Fruit fly (Drosophila melanogaster) whole organism, prepupa: ENCODE data around the gene Gr10a.

Source experiments
- Blimp-1 ChIP-seq: fragments of 200-800 bp; sonication (Bioruptor generic); optimal IDR thresholded peaks from 3 replicates; lab custom pipeline; 2017; ENCODE audit warnings: missing biosample characterization, missing genetic modification characterization, mild to moderate bottlenecking, moderate library complexity, missing genetic modification reagents
- CG10669 ChIP-seq: fragments of 200-800 bp; sonication (Bioruptor generic); optimal IDR thresholded peaks from 3 replicates; lab custom pipeline; 2018; ENCODE audit warnings: missing biosample characterization, mild to moderate bottlenecking, missing genetic modification characterization, moderate library complexity
- CG11762 ChIP-seq: fragments of 200-800 bp; sonication (Bioruptor generic); optimal IDR thresholded peaks from 3 replicates; lab custom pipeline; 2016; ENCODE audit warnings: missing biosample characterization, missing genetic modification characterization; ENCODE audit not compliant: insufficient read depth
- CG11902 ChIP-seq: fragments of 200-800 bp; sonication (Bioruptor generic); optimal IDR thresholded peaks from 3 replicates; lab custom pipeline; 2016; ENCODE audit warnings: missing biosample characterization, missing genetic modification characterization
- CG1621 ChIP-seq: fragments of 200-800 bp; sonication (Bioruptor generic); optimal IDR thresholded peaks from 3 replicates; lab custom pipeline; 2018; ENCODE audit warnings: missing biosample characterization, mild to moderate bottlenecking, missing genetic modification characterization
- CG3032 ChIP-seq: fragments of 200-800 bp; optimal IDR thresholded peaks from 2 replicates; lab custom pipeline; 2019; ENCODE audit warnings: missing biosample characterization, mild to moderate bottlenecking, missing genetic modification characterization, moderate library complexity
- CG4318 ChIP-seq: fragments of 200-800 bp; sonication (Bioruptor generic); optimal IDR thresholded peaks from 3 replicates; lab custom pipeline; 2017; ENCODE audit warnings: missing biosample characterization, mild to moderate bottlenecking, missing genetic modification characterization
- CG6163 ChIP-seq: fragments of 200-800 bp; sonication (Bioruptor generic); IDR thresholded peaks from 3 replicates; pipeline ENCODE4 v1.3.6; 2022; ENCODE audit warnings: missing biosample characterization, missing genetic modification characterization
- CG6276 ChIP-seq: fragments of 200-800 bp; sonication (Bioruptor generic); optimal IDR thresholded peaks from 2 replicates; lab custom pipeline; 2017; ENCODE audit warnings: missing biosample characterization, mild to moderate bottlenecking, missing genetic modification characterization
- CG6792 ChIP-seq: fragments of 200-800 bp; sonication (Bioruptor generic); optimal IDR thresholded peaks from 3 replicates; lab custom pipeline; 2016; ENCODE audit warnings: missing biosample characterization, missing genetic modification characterization
- CG6854 ChIP-seq: fragments of 200-800 bp; sonication (Bioruptor generic); optimal IDR thresholded peaks from 2 replicates; lab custom pipeline; 2017; ENCODE audit warnings: missing biosample characterization, mild to moderate bottlenecking, missing genetic modification characterization
- CG8119 ChIP-seq: fragments of 200-800 bp; sonication (Bioruptor generic); IDR thresholded peaks from 3 replicates; pipeline ENCODE4 v1.3.6; 2022; ENCODE audit warnings: missing biosample characterization, missing genetic modification characterization
- CG8319 ChIP-seq: fragments of 200-800 bp; sonication (Bioruptor generic); optimal IDR thresholded peaks from 3 replicates; lab custom pipeline; 2016; ENCODE audit warnings: missing biosample characterization, missing genetic modification characterization
- CG8632 ChIP-seq: fragments of 200-800 bp; sonication (Bioruptor generic); optimal IDR thresholded peaks from 3 replicates; lab custom pipeline; 2016; ENCODE audit warnings: missing biosample characterization, missing genetic modification characterization
- CG9139 ChIP-seq: fragments of 200-800 bp; sonication (Bioruptor generic); optimal IDR thresholded peaks from 3 replicates; lab custom pipeline; 2017; ENCODE audit warnings: missing biosample characterization, mild to moderate bottlenecking, missing genetic modification characterization
- Eip78C ChIP-seq: fragments of 200-800 bp; sonication (Bioruptor generic); peaks from one replicate; lab custom pipeline; 2016; ENCODE audit warnings: missing biosample characterization, missing genetic modification characterization
- Eip93F ChIP-seq: fragments of 200-800 bp; sonication (Bioruptor generic); optimal IDR thresholded peaks from 2 replicates; lab custom pipeline; 2016; ENCODE audit warnings: missing biosample characterization, mild to moderate bottlenecking, missing genetic modification characterization
- Ets21C ChIP-seq: fragments of 200-800 bp; sonication (Bioruptor generic); optimal IDR thresholded peaks from 3 replicates; lab custom pipeline; 2016; ENCODE audit warnings: missing biosample characterization, missing genetic modification characterization
- Gug ChIP-seq: fragments of 200-800 bp; sonication (Bioruptor generic); IDR thresholded peaks from 2 replicates; pipeline ENCODE4 v1.3.6; 2022; ENCODE audit warnings: missing biosample characterization, missing genetic modification characterization
- Hr38 ChIP-seq: sonication (Bioruptor generic); optimal IDR thresholded peaks from 2 replicates; lab custom pipeline; 2016; ENCODE audit warnings: missing biosample characterization, missing genetic modification characterization
- Hr39 ChIP-seq: fragments of 200-800 bp; sonication (Bioruptor generic); optimal IDR thresholded peaks from 2 replicates; lab custom pipeline; 2016; ENCODE audit warnings: missing biosample characterization, missing genetic modification characterization
- Hr4 ChIP-seq: fragments of 200-800 bp; sonication (Bioruptor generic); optimal IDR thresholded peaks from 3 replicates; lab custom pipeline; 2016; ENCODE audit warnings: missing biosample characterization, missing genetic modification characterization
- Lpt ChIP-seq: fragments of 200-800 bp; sonication (Bioruptor generic); optimal IDR thresholded peaks from 3 replicates; lab custom pipeline; 2016; ENCODE audit warnings: missing biosample characterization, missing genetic modification characterization
- Met ChIP-seq: fragments of 200-800 bp; sonication (Bioruptor generic); optimal IDR thresholded peaks from 3 replicates; lab custom pipeline; 2016; ENCODE audit warnings: missing biosample characterization, missing genetic modification characterization
- OdsH ChIP-seq: fragments of 200-800 bp; sonication (Bioruptor generic); optimal IDR thresholded peaks from 3 replicates; lab custom pipeline; 2016; ENCODE audit warnings: missing biosample characterization, missing genetic modification characterization
- Sox14 ChIP-seq: fragments of 200-800 bp; sonication (Bioruptor generic); optimal IDR thresholded peaks from 3 replicates; lab custom pipeline; 2016; ENCODE audit warnings: missing biosample characterization, missing genetic modification characterization
- Sox15 ChIP-seq: fragments of 200-800 bp; sonication (Bioruptor generic); optimal IDR thresholded peaks from 3 replicates; lab custom pipeline; 2016; ENCODE audit warnings: missing biosample characterization, missing genetic modification characterization
- achi ChIP-seq: fragments of 200-800 bp; sonication (Bioruptor generic); optimal IDR thresholded peaks from 3 replicates; lab custom pipeline; 2016; ENCODE audit warnings: missing biosample characterization, missing genetic modification characterization
- acj6 ChIP-seq: fragments of 200-800 bp; sonication (Bioruptor generic); optimal IDR thresholded peaks from 3 replicates; lab custom pipeline; 2016; ENCODE audit warnings: missing biosample characterization, missing genetic modification characterization
- cyc ChIP-seq: fragments of 200-800 bp; sonication (Bioruptor generic); optimal IDR thresholded peaks from 3 replicates; lab custom pipeline; 2016; ENCODE audit warnings: missing biosample characterization, missing genetic modification characterization
- dsx ChIP-seq: fragments of 200-800 bp; optimal IDR thresholded peaks from 3 replicates; lab custom pipeline; 2019; ENCODE audit warnings: missing biosample characterization, mild to moderate bottlenecking, missing genetic modification characterization, moderate library complexity; ENCODE audit not compliant: poor library complexity, severe bottlenecking
- eg ChIP-seq: fragments of 200-800 bp; sonication (Bioruptor generic); IDR thresholded peaks from 3 replicates; pipeline ENCODE4 v1.3.6; 2022; ENCODE audit warnings: missing biosample characterization, missing genetic modification characterization
- esn ChIP-seq: fragments of 200-800 bp; sonication (Bioruptor generic); optimal IDR thresholded peaks from 2 replicates; lab custom pipeline; 2016; ENCODE audit warnings: missing biosample characterization, mild to moderate bottlenecking, missing genetic modification characterization, moderate library complexity
- fd85E ChIP-seq: fragments of 200-800 bp; sonication (Bioruptor generic); optimal IDR thresholded peaks from 3 replicates; lab custom pipeline; 2016; ENCODE audit warnings: missing biosample characterization, missing genetic modification characterization
- fkh ChIP-seq: fragments of 200-800 bp; sonication (Bioruptor generic); optimal IDR thresholded peaks from 3 replicates; lab custom pipeline; 2017; ENCODE audit warnings: missing biosample characterization, mild to moderate bottlenecking, missing genetic modification characterization, moderate library complexity
- lz ChIP-seq: fragments of 200-800 bp; sonication (Bioruptor generic); optimal IDR thresholded peaks from 3 replicates; lab custom pipeline; 2016; ENCODE audit warnings: missing biosample characterization, missing genetic modification characterization
- net ChIP-seq: fragments of 200-800 bp; sonication (Bioruptor generic); optimal IDR thresholded peaks from 3 replicates; lab custom pipeline; 2016; ENCODE audit warnings: missing biosample characterization, missing genetic modification characterization
- pdm3 ChIP-seq: fragments of 200-800 bp; sonication (Bioruptor generic); optimal IDR thresholded peaks from 3 replicates; lab custom pipeline; 2016; ENCODE audit warnings: missing biosample characterization, missing genetic modification characterization
- salr ChIP-seq, 2 experiments: fragments of 200-800 bp; sonication (Bioruptor generic); optimal IDR thresholded peaks; 3 replicates each; lab custom pipeline; 2016 to 2018; ENCODE audit warnings: missing biosample characterization in 2 of 2, missing genetic modification characterization in 2 of 2, mild to moderate bottlenecking in 1 of 2
- spab ChIP-seq: fragments of 200-800 bp; sonication (Bioruptor generic); optimal IDR thresholded peaks from 2 replicates; lab custom pipeline; 2017; ENCODE audit warnings: missing biosample characterization, mild to moderate bottlenecking, missing genetic modification characterization, missing genetic modification reagents
- ss ChIP-seq, 2 experiments: fragments of 200-800 bp; sonication (Bioruptor generic); optimal IDR thresholded peaks; 2 replicates in 1 of 2; 3 replicates in 1 of 2; lab custom pipeline; 2017 to 2018; ENCODE audit warnings: mild to moderate bottlenecking in 2 of 2, missing biosample characterization in 2 of 2, missing genetic modification characterization in 2 of 2, moderate library complexity in 1 of 2
- svp ChIP-seq: fragments of 200-800 bp; sonication (Bioruptor generic); peaks from one replicate; lab custom pipeline; 2016; ENCODE audit warnings: missing biosample characterization, missing genetic modification characterization
- vri ChIP-seq: fragments of 200-800 bp; sonication (Bioruptor generic); optimal IDR thresholded peaks from 3 replicates; lab custom pipeline; 2016; ENCODE audit warnings: missing biosample characterization, mild to moderate bottlenecking, missing genetic modification characterization

The Gr10a gene

dm6 chrX:11390625-11391363, 26.4 kb downstream of the Gr10a start (continued):
- TF ChIP-seq Gug, result peak; percentile 87
- peak; percentile 22 for TF ChIP-seq Sox15 (GFP tag; lab: Kevin White, UChicago)
- TF ChIP-seq Hr39 (GFP tag; lab: Kevin White, UChicago), result peak; percentile 60
- no peak for TF ChIP-seq Blimp-1
- peak; percentile 50 for TF ChIP-seq esn
- peak; percentile 75 for TF ChIP-seq Hr4 (GFP tag; lab: Kevin White, UChicago)
- TF ChIP-seq salr (GFP tag; optimal IDR thresholded peaks at IDR 0.05; lab: Kevin White, UChicago), result peak in 1 of 2 experiments; percentile 59
- peak; percentile 2 for TF ChIP-seq CG11902 (GFP tag; lab: Kevin White, UChicago)
- peak; percentile 63 for TF ChIP-seq OdsH (GFP tag; lab: Kevin White, UChicago)

dm6 chrX:11389494-11390447, 27.5 kb downstream of the Gr10a start:
- TF ChIP-seq CG9139 (GFP tag; lab: Kevin White, UChicago) (no peak), Eip78C (GFP tag; lab: Kevin White, UChicago) (peak; percentile 16), svp (GFP tag; lab: Kevin White, UChicago) (peak; percentile 48), CG8319 (GFP tag; lab: Kevin White, UChicago) (no peak), Sox15 (GFP tag; lab: Kevin White, UChicago) (no peak), vri (GFP tag; lab: Kevin White, UChicago) (no peak), CG6854 (GFP tag; lab: Kevin White, UChicago) (peak; percentile 32), esn (no peak), fkh (GFP tag; lab: Kevin White, UChicago) (peak; percentile 76), CG6276 (GFP tag; lab: Kevin White, UChicago) (peak; percentile 36), Eip93F (GFP tag; lab: Kevin White, UChicago) (no peak), CG6163 (GFP tag; lab: Robert Waterston, UW) (peak; percentile 45; the same call in 1 of the 3 replicates), spab (GFP tag; lab: Kevin White, UChicago) (no peak), ss (GFP tag; optimal IDR thresholded peaks at IDR 0.05; lab: Kevin White, UChicago) (peak in 1 of 2 experiments; percentile 28), OdsH (GFP tag; lab: Kevin White, UChicago) (no peak), CG1621 (peak; percentile 9), CG6792 (GFP tag; lab: Kevin White, UChicago) (no peak), CG11762 (GFP tag; lab: Kevin White, UChicago) (no peak), CG11902 (GFP tag; lab: Kevin White, UChicago) (no peak), eg (GFP tag; lab: Robert Waterston, UW) (0 out of 3 replicates have a peak, but pooled peaks have one; percentile 7), pdm3 (no peak), Blimp-1 (no peak), Ets21C (GFP tag; lab: Kevin White, UChicago) (no peak), fd85E (GFP tag; lab: Kevin White, UChicago) (no peak), CG10669 (no peak), Hr39 (GFP tag; lab: Kevin White, UChicago) (no peak), achi (no peak), acj6 (GFP tag; lab: Kevin White, UChicago) (no peak), Lpt (GFP tag; lab: Kevin White, UChicago) (peak; percentile 40), lz (GFP tag; lab: Kevin White, UChicago) (no peak), Met (GFP tag; lab: Kevin White, UChicago) (no peak), Hr38 (GFP tag; lab: Kevin White, UChicago) (no peak), dsx (GFP tag; lab: Kevin White, UChicago) (no peak), CG8632 (no peak), CG3032 (tag; lab: Kevin White, UChicago) (no peak), Sox14 (GFP tag; lab: Kevin White, UChicago) (no peak), Hr4 (GFP tag; lab: Kevin White, UChicago) (no peak), cyc (GFP tag; lab: Kevin White, UChicago) (no peak), CG4318 (GFP tag; lab: Kevin White, UChicago) (no peak), net (no peak), CG8119 (GFP tag; lab: Robert Waterston, UW) (no peak)
